Fruit fly (Drosophila melanogaster): ENCODE results near the gene Cyp4c3.

Cyp4c3 gene

dm6 chr3R:30909840-30910239 is 16.0 kb downstream of the Cyp4c3 start:
- no peak for TF ChIP-seq CG17801 (GFP tag; optimal IDR thresholded peaks at IDR 0.05; ENCODE audit: partially characterized antibody)

dm6 chr3R:30912402-30912801 is 18.6 kb downstream of the Cyp4c3 start, which contains the start of gene Ptx1:
Ptx1 (plus strand) TSS chr3R:30912754.
- TF ChIP-seq CG17801 (GFP tag; optimal IDR thresholded peaks at IDR 0.05; ENCODE audit: partially characterized antibody) = no peak

dm6 chr3R:30913704-30914103 is 19.9 kb downstream of the Cyp4c3 start:
- TF ChIP-seq CG17801 (GFP tag; optimal IDR thresholded peaks at IDR 0.05; ENCODE audit: partially characterized antibody) = no peak

dm6 chr3R:30915235-30915634 is 21.4 kb downstream of the Cyp4c3 start:
- TF ChIP-seq CG17801 (GFP tag; optimal IDR thresholded peaks at IDR 0.05; ENCODE audit: partially characterized antibody) = no peak

- no peak for TF ChIP-seq CG17801 (GFP tag; optimal IDR thresholded peaks at IDR 0.05; ENCODE audit: partially characterized antibody)
These were observed 22.2 kb downstream of the Cyp4c3 start for dm6 chr3R:30916024-30916423.

dm6 chr3R:30918872-30919271 is 25.0 kb downstream of the Cyp4c3 start:
- no peak for TF ChIP-seq CG17801 (GFP tag; optimal IDR thresholded peaks at IDR 0.05; ENCODE audit: partially characterized antibody)

- no peak for TF ChIP-seq CG17801 (GFP tag; optimal IDR thresholded peaks at IDR 0.05; ENCODE audit: partially characterized antibody)
These were observed 28.6 kb downstream of the Cyp4c3 start for dm6 chr3R:30922414-30922813.

dm6 chr3R:30923581-30923980 is 29.7 kb downstream of the Cyp4c3 start:
- no peak for TF ChIP-seq CG17801 (GFP tag; optimal IDR thresholded peaks at IDR 0.05; ENCODE audit: partially characterized antibody)

dm6 chr3R:30925436-30925835 is 31.6 kb downstream of the Cyp4c3 start:
- no peak for TF ChIP-seq CG17801 (GFP tag; optimal IDR thresholded peaks at IDR 0.05; ENCODE audit: partially characterized antibody)

- TF ChIP-seq CG17801 (GFP tag; optimal IDR thresholded peaks at IDR 0.05; ENCODE audit: partially characterized antibody) = no peak
These were observed 32.2 kb downstream of the Cyp4c3 start for dm6 chr3R:30926033-30926432.

dm6 chr3R:30928634-30929033 is 34.8 kb downstream of the Cyp4c3 start:
- TF ChIP-seq CG17801 (GFP tag; optimal IDR thresholded peaks at IDR 0.05; ENCODE audit: partially characterized antibody) = no peak

- no peak for TF ChIP-seq CG17801 (GFP tag; optimal IDR thresholded peaks at IDR 0.05; ENCODE audit: partially characterized antibody)
These were observed 38.3 kb downstream of the Cyp4c3 start for dm6 chr3R:30932092-30932491.

dm6 chr3R:30933894-30934434 is 40.1 kb downstream of the Cyp4c3 start:
- no peak for TF ChIP-seq CG17801 (GFP tag; optimal IDR thresholded peaks at IDR 0.05; ENCODE audit: partially characterized antibody)

- no peak for TF ChIP-seq CG17801 (GFP tag; optimal IDR thresholded peaks at IDR 0.05; ENCODE audit: partially characterized antibody)
These were observed 42.6 kb downstream of the Cyp4c3 start, which contains the start of gene CG15549 for dm6 chr3R:30936407-30936806. CG15549 (minus strand) TSS chr3R:30936507.

dm6 chr3R:30937002-30937401 is 43.2 kb downstream of the Cyp4c3 start, which contains the start of gene CG15550:
CG15550 (minus strand) TSS chr3R:30937102.
- TF ChIP-seq CG17801 (GFP tag; optimal IDR thresholded peaks at IDR 0.05; ENCODE audit: partially characterized antibody) = no peak

dm6 chr3R:30940234-30940633 is 46.4 kb downstream of the Cyp4c3 start:
- TF ChIP-seq CG17801 (GFP tag; optimal IDR thresholded peaks at IDR 0.05; ENCODE audit: partially characterized antibody) = no peak

dm6 chr3R:30946352-30946751 is 52.5 kb downstream of the Cyp4c3 start:
- no peak for TF ChIP-seq CG17801 (GFP tag; optimal IDR thresholded peaks at IDR 0.05; ENCODE audit: partially characterized antibody)
